Fruit fly (Drosophila melanogaster) whole organism, embryonic: ENCODE results near the gene CG44303.
A peak's percentile ranks its signal among the peaks of the same experiment; 100 is the strongest.

ENCODE experiments used
- BtbVII ChIP-seq: fragments of 200-800 bp; sonication (Bioruptor generic); optimal IDR thresholded peaks from 3 replicates; lab custom pipeline; 2017; ENCODE audit warnings: missing biosample characterization, mild to moderate bottlenecking, missing genetic modification characterization
- CG10267 ChIP-seq: fragments of 200-800 bp; sonication (Bioruptor generic); optimal IDR thresholded peaks from 2 replicates; lab custom pipeline; 2018; ENCODE audit warnings: missing biosample characterization, mild to moderate bottlenecking, missing genetic modification characterization, moderate library complexity
- CG10959 ChIP-seq: fragments of 200-800 bp; sonication (Bioruptor generic); IDR thresholded peaks from 2 replicates; pipeline ENCODE4 v1.3.6; 2022; ENCODE audit warnings: missing biosample characterization, missing genetic modification characterization
- CG12299 ChIP-seq: fragments of 200-800 bp; sonication (Bioruptor generic); optimal IDR thresholded peaks from 2 replicates; lab custom pipeline; 2018; ENCODE audit warnings: missing biosample characterization, mild to moderate bottlenecking, missing genetic modification characterization
- CG13296 ChIP-seq: fragments of 200-800 bp; sonication (Bioruptor generic); optimal IDR thresholded peaks from 3 replicates; lab custom pipeline; 2018; ENCODE audit warnings: missing biosample characterization, mild to moderate bottlenecking, missing genetic modification characterization
- CG13624 ChIP-seq: fragments of 200-800 bp; sonication (Bioruptor generic); optimal IDR thresholded peaks from 2 replicates; lab custom pipeline; 2016; ENCODE audit warnings: missing biosample characterization, missing genetic modification characterization
- CG15601 ChIP-seq: fragments of 200-800 bp; sonication (Bioruptor generic); optimal IDR thresholded peaks from 3 replicates; lab custom pipeline; 2019; ENCODE audit warnings: missing biosample characterization, mild to moderate bottlenecking, missing genetic modification characterization, moderate library complexity
- CG17359 ChIP-seq: fragments of 200-800 bp; sonication (Bioruptor generic); optimal IDR thresholded peaks from 3 replicates; lab custom pipeline; 2018; ENCODE audit warnings: missing biosample characterization, mild to moderate bottlenecking, missing genetic modification characterization, moderate library complexity
- CG17385 ChIP-seq: fragments of 200-800 bp; sonication (Bioruptor generic); optimal IDR thresholded peaks from 3 replicates; lab custom pipeline; 2018; ENCODE audit warnings: missing biosample characterization, mild to moderate bottlenecking, missing genetic modification characterization
- CG2120 ChIP-seq: fragments of 200-800 bp; sonication (Bioruptor generic); optimal IDR thresholded peaks from 3 replicates; lab custom pipeline; 2016; ENCODE audit warnings: missing biosample characterization, missing genetic modification characterization
- CG2129 ChIP-seq: fragments of 200-800 bp; sonication (Bioruptor generic); IDR thresholded peaks from 2 replicates; pipeline ENCODE4 v1.3.6; 2022; ENCODE audit warnings: missing biosample characterization, missing genetic modification characterization; ENCODE audit not compliant: partially characterized antibody
- CG31441 ChIP-seq: fragments of 200-800 bp; sonication (Bioruptor generic); IDR thresholded peaks from 2 replicates; pipeline ENCODE4 v1.3.6; 2022; ENCODE audit warnings: missing biosample characterization, missing genetic modification characterization
- CG32767 ChIP-seq: fragments of 200-800 bp; sonication (Bioruptor generic); IDR thresholded peaks from 2 replicates; pipeline ENCODE4 v1.3.6; 2022; ENCODE audit warnings: missing biosample characterization, missing genetic modification characterization
- CG3281 ChIP-seq: fragments of 200-800 bp; sonication (Bioruptor generic); optimal IDR thresholded peaks from 3 replicates; lab custom pipeline; 2017; ENCODE audit warnings: missing biosample characterization, mild to moderate bottlenecking, missing genetic modification characterization
- CG33557 ChIP-seq: fragments of 200-800 bp; sonication (Bioruptor generic); optimal IDR thresholded peaks from 2 replicates; lab custom pipeline; 2019; ENCODE audit warnings: missing biosample characterization, mild to moderate bottlenecking, missing genetic modification characterization, moderate library complexity
- CG3726 ChIP-seq: fragments of 200-800 bp; sonication (Bioruptor generic); IDR thresholded peaks from 3 replicates; pipeline ENCODE4, ENCODE4 v1.3.6; 2022; ENCODE audit warnings: missing biosample characterization, missing genetic modification characterization
- CG3838 ChIP-seq: fragments of 200-800 bp; sonication (Bioruptor generic); optimal IDR thresholded peaks from 3 replicates; lab custom pipeline; 2016; ENCODE audit warnings: missing biosample characterization, missing genetic modification characterization
- CG4730 ChIP-seq: fragments of 200-800 bp; sonication (Bioruptor generic); IDR thresholded peaks from 2 replicates; pipeline ENCODE4 v1.3.6; 2022; ENCODE audit warnings: missing biosample characterization, missing genetic modification characterization
- CG7556 ChIP-seq: fragments of 200-800 bp; sonication (Bioruptor generic); optimal IDR thresholded peaks from 2 replicates; lab custom pipeline; 2017; ENCODE audit warnings: missing biosample characterization, mild to moderate bottlenecking, missing genetic modification characterization
- CG7987 ChIP-seq: fragments of 200-800 bp; sonication (Bioruptor generic); optimal IDR thresholded peaks from 2 replicates; lab custom pipeline; 2018; ENCODE audit warnings: missing biosample characterization, mild to moderate bottlenecking, missing genetic modification characterization, moderate library complexity
- CG9817 ChIP-seq: fragments of 200-800 bp; sonication (Bioruptor generic); optimal IDR thresholded peaks from 2 replicates; lab custom pipeline; 2018; ENCODE audit warnings: missing biosample characterization, mild to moderate bottlenecking, missing genetic modification characterization, moderate library complexity
- Doc3 ChIP-seq: fragments of 200-800 bp; sonication (Bioruptor generic); IDR thresholded peaks from 3 replicates; pipeline ENCODE4 v1.3.6; 2022; ENCODE audit warnings: missing biosample characterization, missing genetic modification characterization; ENCODE audit not compliant: partially characterized antibody
- Fer2 ChIP-seq: fragments of 200-800 bp; sonication (Bioruptor generic); optimal IDR thresholded peaks from 2 replicates; lab custom pipeline; 2018; ENCODE audit warnings: missing biosample characterization, mild to moderate bottlenecking, missing genetic modification characterization, moderate library complexity
- HLH3B ChIP-seq: fragments of 200-800 bp; sonication (Bioruptor generic); IDR thresholded peaks from 2 replicates; pipeline ENCODE4 v1.3.6; 2022; ENCODE audit warnings: missing biosample characterization, missing genetic modification characterization
- HLH4C ChIP-seq: fragments of 200-800 bp; sonication (Bioruptor generic); IDR thresholded peaks from 3 replicates; pipeline ENCODE4 v1.3.6; 2022; ENCODE audit warnings: missing biosample characterization, missing genetic modification characterization; ENCODE audit not compliant: partially characterized antibody
- Hsf ChIP-seq: fragments of 200-800 bp; sonication (Bioruptor generic); optimal IDR thresholded peaks from 3 replicates; lab custom pipeline; 2016; ENCODE audit warnings: missing biosample characterization, missing genetic modification characterization
- Mad ChIP-seq: fragments of 200-800 bp; sonication (Bioruptor generic); optimal IDR thresholded peaks from 2 replicates; lab custom pipeline; 2016; ENCODE audit warnings: missing biosample characterization, missing genetic modification characterization
- Ssrp ChIP-seq: fragments of 200-800 bp; sonication (Bioruptor generic); optimal IDR thresholded peaks from 2 replicates; lab custom pipeline; 2018; ENCODE audit warnings: missing biosample characterization, mild to moderate bottlenecking, missing genetic modification characterization, moderate library complexity
- ap ChIP-seq: fragments of 200-800 bp; sonication (Bioruptor generic); IDR thresholded peaks from 2 replicates; pipeline ENCODE4 v1.3.6; 2022; ENCODE audit warnings: missing biosample characterization, missing genetic modification characterization
- ato ChIP-seq: fragments of 200-800 bp; sonication (Bioruptor generic); IDR thresholded peaks from 2 replicates; pipeline ENCODE4 v1.3.6; 2022; ENCODE audit warnings: missing biosample characterization, missing genetic modification characterization; ENCODE audit not compliant: partially characterized antibody
- bab2 ChIP-seq: fragments of 200-800 bp; sonication (Bioruptor generic); optimal IDR thresholded peaks from 2 replicates; lab custom pipeline; 2016; ENCODE audit warnings: missing biosample characterization, missing genetic modification characterization
- chn ChIP-seq: fragments of 200-800 bp; sonication (Bioruptor generic); optimal IDR thresholded peaks from 2 replicates; lab custom pipeline; 2016; ENCODE audit warnings: missing biosample characterization, missing genetic modification characterization
- dimm ChIP-seq: fragments of 200-800 bp; sonication (Bioruptor generic); IDR thresholded peaks from 2 replicates; pipeline ENCODE4 v1.3.6; 2022; ENCODE audit warnings: missing biosample characterization, missing genetic modification characterization
- gfzf ChIP-seq: fragments of 200-800 bp; sonication (Bioruptor generic); optimal IDR thresholded peaks from 2 replicates; lab custom pipeline; 2016; ENCODE audit warnings: missing biosample characterization, mild to moderate bottlenecking, missing genetic modification characterization, moderate library complexity
- grau ChIP-seq: fragments of 200-800 bp; optimal IDR thresholded peaks from 3 replicates; lab custom pipeline; 2019; ENCODE audit warnings: missing biosample characterization, mild to moderate bottlenecking, missing genetic modification characterization, moderate library complexity
- hkb ChIP-seq, 2 experiments: fragments of 200-800 bp in 1 of 2; fragments of >200 bp in 1 of 2; sonication (Bioruptor generic) in 1 of 2; IDR thresholded peaks in 1 of 2; optimal IDR thresholded peaks in 1 of 2; 2 replicates each; pipeline versions ENCODE4 v1.3.6 to Lab custom; 2017 to 2022; ENCODE audit warnings: missing biosample characterization in 1 of 2, missing genetic modification characterization in 1 of 2
- ind ChIP-seq: fragments of 200-800 bp; sonication (Bioruptor generic); optimal IDR thresholded peaks from 3 replicates; lab custom pipeline; 2016; ENCODE audit warnings: missing biosample characterization, missing genetic modification characterization
- pho ChIP-seq: fragments of 200-800 bp; sonication (Bioruptor generic); optimal IDR thresholded peaks from 2 replicates; lab custom pipeline; 2016; ENCODE audit warnings: missing biosample characterization, missing genetic modification characterization
- pros ChIP-seq: fragments of 200-800 bp; sonication (Bioruptor generic); optimal IDR thresholded peaks from 3 replicates; lab custom pipeline; 2019; ENCODE audit warnings: missing biosample characterization, mild to moderate bottlenecking, missing genetic modification characterization, moderate library complexity
- row ChIP-seq: fragments of 200-800 bp; sonication (Bioruptor generic); IDR thresholded peaks from 3 replicates; pipeline ENCODE4 v1.3.6; 2022; ENCODE audit warnings: missing biosample characterization, missing genetic modification characterization
- salm ChIP-seq: fragments of 200-800 bp; sonication (Bioruptor generic); optimal IDR thresholded peaks from 2 replicates; lab custom pipeline; 2018; ENCODE audit warnings: missing biosample characterization, mild to moderate bottlenecking, missing genetic modification characterization
- sisA ChIP-seq: fragments of 200-800 bp; sonication (Bioruptor generic); IDR thresholded peaks from 2 replicates; pipeline ENCODE4 v1.3.6; 2022; ENCODE audit warnings: missing biosample characterization, missing genetic modification characterization
- stc ChIP-seq: fragments of 200-800 bp; sonication (Bioruptor generic); IDR thresholded peaks from 2 replicates; pipeline ENCODE4 v1.3.6; 2022; ENCODE audit warnings: missing biosample characterization, missing genetic modification characterization
- stwl ChIP-seq: fragments of 200-800 bp; sonication (Bioruptor generic); optimal IDR thresholded peaks from 3 replicates; lab custom pipeline; 2018; ENCODE audit warnings: missing biosample characterization, mild to moderate bottlenecking, missing genetic modification characterization, moderate library complexity
- toy ChIP-seq: fragments of 200-800 bp; sonication (Bioruptor generic); IDR thresholded peaks from 2 replicates; pipeline ENCODE4 v1.3.6; 2022; ENCODE audit warnings: missing biosample characterization, missing genetic modification characterization
- tx ChIP-seq: fragments of 200-800 bp; sonication (Bioruptor generic); optimal IDR thresholded peaks from 2 replicates; lab custom pipeline; 2016; ENCODE audit warnings: missing biosample characterization, missing genetic modification characterization
- unc-4 ChIP-seq: fragments of 200-800 bp; sonication (Bioruptor generic); IDR thresholded peaks from 2 replicates; pipeline ENCODE4 v1.3.6; 2022; ENCODE audit warnings: missing biosample characterization, missing genetic modification characterization; ENCODE audit not compliant: partially characterized antibody
- vnd ChIP-seq: fragments of 200-800 bp; sonication (Bioruptor generic); IDR thresholded peaks from 3 replicates; pipeline ENCODE4 v1.3.6; 2022; ENCODE audit warnings: missing biosample characterization, missing genetic modification characterization; ENCODE audit not compliant: partially characterized antibody
- wor ChIP-seq: fragments of 200-800 bp; sonication (Bioruptor generic); IDR thresholded peaks from 2 replicates; pipeline ENCODE4 v1.3.6; 2022; ENCODE audit warnings: missing biosample characterization, missing genetic modification characterization
- zfh1 ChIP-seq: fragments of 200-800 bp; sonication (Bioruptor generic); IDR thresholded peaks from 3 replicates; pipeline ENCODE4 v1.3.6; 2022; ENCODE audit warnings: missing biosample characterization, missing genetic modification characterization

The CG44303 gene

DNA sequence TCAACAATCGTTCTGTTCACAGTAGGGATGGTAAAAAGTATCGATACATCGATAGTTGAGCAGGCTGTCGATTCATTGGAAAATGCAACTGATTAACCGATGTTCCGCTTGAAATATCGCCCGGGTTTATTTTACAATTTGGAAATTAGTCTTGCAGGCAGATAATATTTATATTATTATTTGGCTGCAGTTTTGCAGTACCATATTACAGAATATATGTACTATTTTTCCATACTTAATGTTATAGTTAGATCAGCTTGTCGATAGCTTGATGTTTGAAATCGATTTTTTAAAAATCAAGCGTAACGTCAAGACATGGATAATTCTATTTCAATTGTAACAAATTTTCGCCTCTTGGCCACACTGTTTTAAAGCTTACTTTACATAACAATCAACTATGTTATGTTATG, 7.8 kb upstream of the CG44303 start, which contains the start of gene CG14442 (continued):
- peak; percentile 93 for TF ChIP-seq Doc3 (GFP tag; lab: Robert Waterston, UW)
- TF ChIP-seq stwl (tag; lab: Kevin White, UChicago): peak; percentile 98
- peak; percentile 27 for TF ChIP-seq BtbVII (GFP tag; lab: Kevin White, UChicago)
- TF ChIP-seq CG3838 (GFP tag; lab: Kevin White, UChicago): peak; percentile 4
- peak; percentile 9 for TF ChIP-seq bab2 (GFP tag; lab: Kevin White, UChicago)
- TF ChIP-seq CG2129: peak; percentile 87
- TF ChIP-seq zfh1 (GFP tag; lab: Robert Waterston, UW): peak; percentile 49; the same call in 1 of the 3 replicates
- peak; percentile 60 for TF ChIP-seq CG2120
- peak; percentile 21 for TF ChIP-seq salm (tag; lab: Kevin White, UChicago)
- no peak for TF ChIP-seq CG31441 (GFP tag; lab: Robert Waterston, UW)
- no peak for TF ChIP-seq dimm
- peak; percentile 93 for TF ChIP-seq unc-4 (GFP tag; lab: Robert Waterston, UW)
- TF ChIP-seq HLH4C (GFP tag; lab: Robert Waterston, UW): peak; percentile 94
- TF ChIP-seq ind (GFP tag; lab: Kevin White, UChicago): peak; percentile 21
- TF ChIP-seq CG15601: peak; percentile 33
- TF ChIP-seq CG10959 (GFP tag; lab: Robert Waterston, UW): no peak
- TF ChIP-seq CG13624 (GFP tag; lab: Kevin White, UChicago): peak; percentile 6
- TF ChIP-seq CG17359 (tag; lab: Kevin White, UChicago): no peak
- no peak for TF ChIP-seq stc (GFP tag; lab: Robert Waterston, UW)
- TF ChIP-seq CG17385 (GFP tag; lab: Kevin White, UChicago): no peak
- peak; percentile 78 for TF ChIP-seq row
- no peak for TF ChIP-seq CG33557
- peak; percentile 58 for TF ChIP-seq gfzf
- TF ChIP-seq CG9817: peak; percentile 31
- no peak for TF ChIP-seq chn (GFP tag; lab: Kevin White, UChicago)
- TF ChIP-seq toy (GFP tag; lab: Robert Waterston, UW): no peak
- TF ChIP-seq CG4730 (GFP tag; lab: Robert Waterston, UW): no peak
- peak; percentile 29 for TF ChIP-seq CG13296 (GFP tag; lab: Kevin White, UChicago)
- peak; percentile 26 for TF ChIP-seq Mad
- peak; percentile 12 for TF ChIP-seq CG7556
- peak; percentile 33 for TF ChIP-seq CG10267 (tag; lab: Kevin White, UChicago)
- no peak for TF ChIP-seq hkb (optimal IDR thresholded peaks at IDR 0.05; lab: Kevin White, UChicago)
- no peak for TF ChIP-seq hkb (GFP tag; IDR thresholded peaks at IDR 0.05; lab: Robert Waterston, UW)
- TF ChIP-seq tx (GFP tag; lab: Kevin White, UChicago): no peak
- TF ChIP-seq HLH3B: no peak
- TF ChIP-seq CG7987: no peak
- TF ChIP-seq CG3726 (GFP tag; lab: Robert Waterston, UW): no peak
- no peak for TF ChIP-seq ap (GFP tag; lab: Robert Waterston, UW)
- TF ChIP-seq Ssrp (tag; lab: Kevin White, UChicago): peak; percentile 7
- TF ChIP-seq pros (GFP tag; lab: Kevin White, UChicago): no peak
- TF ChIP-seq ato (GFP tag; lab: Robert Waterston, UW): peak; percentile 91
- no peak for TF ChIP-seq wor (GFP tag; lab: Robert Waterston, UW)
- TF ChIP-seq vnd (GFP tag; lab: Robert Waterston, UW): peak; percentile 95
- peak; percentile 24 for TF ChIP-seq pho
- TF ChIP-seq CG12299 (tag; lab: Kevin White, UChicago): peak; percentile 29
- no peak for TF ChIP-seq Fer2 (tag; lab: Kevin White, UChicago)
- TF ChIP-seq CG32767: no peak
- peak; percentile 46 for TF ChIP-seq Hsf (GFP tag; lab: Kevin White, UChicago)
- peak; percentile 20 for TF ChIP-seq CG3281 (GFP tag; lab: Kevin White, UChicago)
- TF ChIP-seq grau (tag; lab: Kevin White, UChicago): peak; percentile 55
- no peak for TF ChIP-seq sisA (GFP tag; lab: Robert Waterston, UW)
